Worm (Caenorhabditis elegans) whole organism, L1 larva: Measurements from ENCODE around the gene R08C7.11.

Experiments used
- C16A3.4 ChIP-seq: fragments of 150-350 bp; optimal IDR thresholded peaks from 2 replicates; lab custom pipeline; 2014; ENCODE audit warnings: missing biosample characterization, missing genetic modification characterization
- C34B4.2 ChIP-seq: sonication (generic microtip); optimal IDR thresholded peaks from 2 replicates; lab custom pipeline; 2017; ENCODE audit warnings: mild to moderate bottlenecking, missing genetic modification characterization, missing compliant biosample characterization
- alr-1 ChIP-seq: fragments of 200-800 bp; sonication (Bioruptor generic); optimal IDR thresholded peaks from 2 replicates; lab custom pipeline; 2018; ENCODE audit warnings: borderline replicate concordance, mild to moderate bottlenecking, missing genetic modification characterization, missing compliant biosample characterization
- aly-2 ChIP-seq: fragments of 150-350 bp; optimal IDR thresholded peaks from 2 replicates; lab custom pipeline; 2014; ENCODE audit warnings: missing biosample characterization, missing genetic modification characterization
- ama-1 ChIP-seq: fragments of 150-350 bp; optimal IDR thresholded peaks from 2 replicates; lab custom pipeline; 2014
- ceh-8 ChIP-seq: fragments of 200-800 bp; sonication (Bioruptor generic); optimal IDR thresholded peaks from 2 replicates; lab custom pipeline; 2018; ENCODE audit warnings: mild to moderate bottlenecking, missing genetic modification characterization, moderate library complexity, missing compliant biosample characterization
- ceh-82 ChIP-seq, 3 experiments: fragments of 150-350 bp in 1 of 3; sonication (generic microtip) in 2 of 3; optimal IDR thresholded peaks; 2 replicates each; lab custom pipeline; 2014 to 2017; ENCODE audit warnings: missing biosample characterization in 3 of 3, missing genetic modification characterization in 3 of 3
- ces-1 ChIP-seq: fragments of 150-350 bp; optimal IDR thresholded peaks from 2 replicates; lab custom pipeline; 2014; ENCODE audit warnings: missing biosample characterization, missing genetic modification reagents, missing genetic modification characterization
- dpl-1 ChIP-seq, 3 experiments: fragments of 150-350 bp in 2 of 3; sonication (generic microtip) in 1 of 3; optimal IDR thresholded peaks; 2 replicates each; lab custom pipeline; 2014 to 2017; ENCODE audit warnings: missing biosample characterization in 3 of 3, missing genetic modification characterization in 3 of 3, missing genetic modification reagents in 3 of 3
- dsc-1 ChIP-seq: sonication (generic microtip); optimal IDR thresholded peaks from 2 replicates; lab custom pipeline; 2016; ENCODE audit warnings: mild to moderate bottlenecking, missing genetic modification characterization, missing compliant biosample characterization
- efl-1 ChIP-seq, 4 experiments: fragments of 150-350 bp; optimal IDR thresholded peaks in 3 of 4; peaks in 1 of 4; 1 replicate in 1 of 4; 2 replicates in 3 of 4; lab custom pipeline; 2014; ENCODE audit warnings: missing biosample characterization in 2 of 4, missing genetic modification characterization in 2 of 4, missing genetic modification reagents in 2 of 4
- egl-13 ChIP-seq: sonication (generic microtip); optimal IDR thresholded peaks from 2 replicates; lab custom pipeline; 2016; ENCODE audit warnings: missing genotype, missing genetic modification reagents, missing genetic modification characterization, missing compliant biosample characterization
- egl-27 ChIP-seq, 2 experiments: fragments of 150-350 bp in 1 of 2; sonication (generic microtip); optimal IDR thresholded peaks; 3 replicates each; lab custom pipeline; 2017 to 2018; ENCODE audit warnings: missing biosample characterization in 2 of 2, missing genetic modification characterization in 2 of 2, missing genetic modification reagents in 2 of 2
- elt-2 ChIP-seq: sonication (generic microtip); optimal IDR thresholded peaks from 2 replicates; lab custom pipeline; 2016; ENCODE audit warnings: missing genetic modification characterization, mild to moderate bottlenecking, inconsistent platforms, missing compliant biosample characterization, missing genetic modification reagents
- fkh-4 ChIP-seq: sonication (generic microtip); optimal IDR thresholded peaks from 2 replicates; lab custom pipeline; 2016; ENCODE audit warnings: missing compliant biosample characterization, missing genetic modification characterization, borderline replicate concordance
- fkh-8 ChIP-seq: sonication (generic microtip); optimal IDR thresholded peaks from 2 replicates; lab custom pipeline; 2016; ENCODE audit warnings: mild to moderate bottlenecking, missing genetic modification characterization, missing compliant biosample characterization
- grh-1 ChIP-seq: fragments of 200-800 bp; sonication (Bioruptor generic); IDR thresholded peaks from 2 replicates; pipeline ENCODE4 v1.3.6; 2022; ENCODE audit warnings: missing genetic modification reagents, missing genetic modification characterization, missing compliant biosample characterization
- hlh-4 ChIP-seq: sonication (generic microtip); optimal IDR thresholded peaks from 2 replicates; lab custom pipeline; 2016; ENCODE audit warnings: mild to moderate bottlenecking, missing genetic modification characterization, missing compliant biosample characterization
- hpl-2 ChIP-seq: fragments of 150-350 bp; optimal IDR thresholded peaks from 2 replicates; lab custom pipeline; 2014; ENCODE audit warnings: missing biosample characterization, missing genetic modification reagents, missing genetic modification characterization
- isw-1 ChIP-seq: fragments of 200-800 bp; sonication (Bioruptor generic); IDR thresholded peaks from 2 replicates; pipeline ENCODE4 v1.3.6; 2022; ENCODE audit warnings: missing genetic modification characterization, missing compliant biosample characterization
- jun-1 ChIP-seq: fragments of 150-350 bp; optimal IDR thresholded peaks from 2 replicates; lab custom pipeline; 2014; ENCODE audit warnings: missing biosample characterization, missing genetic modification reagents, missing genetic modification characterization
- lin-14 ChIP-seq: fragments of 200-800 bp; sonication (Bioruptor generic); optimal IDR thresholded peaks from 2 replicates; lab custom pipeline; 2018; ENCODE audit warnings: mild to moderate bottlenecking, missing genetic modification characterization, moderate library complexity, missing compliant biosample characterization
- lin-15B ChIP-seq: fragments of 150-350 bp; sonication (generic microtip); optimal IDR thresholded peaks from 3 replicates; lab custom pipeline; 2014; ENCODE audit warnings: missing biosample characterization, missing genetic modification characterization
- lin-35 ChIP-seq, 2 experiments: fragments of 150-350 bp; optimal IDR thresholded peaks; 2 replicates each; lab custom pipeline; 2014; ENCODE audit warnings: missing biosample characterization in 2 of 2, missing genetic modification characterization in 2 of 2, missing genetic modification reagents in 2 of 2
- lir-3 ChIP-seq: sonication (generic microtip); optimal IDR thresholded peaks from 2 replicates; lab custom pipeline; 2016; ENCODE audit warnings: mild to moderate bottlenecking, missing genetic modification characterization, moderate library complexity, missing compliant biosample characterization; ENCODE audit not compliant: poor library complexity
- lsy-2 ChIP-seq, 2 experiments: fragments of 150-350 bp; optimal IDR thresholded peaks; 2 replicates each; lab custom pipeline; 2014; ENCODE audit warnings: missing biosample characterization in 2 of 2, missing genetic modification characterization in 2 of 2
- mab-9 ChIP-seq: fragments of 200-800 bp; sonication (Bioruptor generic); IDR thresholded peaks from 2 replicates; pipeline ENCODE4 v1.3.6; 2022; ENCODE audit warnings: missing genetic modification reagents, missing genetic modification characterization, missing compliant biosample characterization
- nhr-12 ChIP-seq: sonication (generic microtip); optimal IDR thresholded peaks from 2 replicates; lab custom pipeline; 2017; ENCODE audit warnings: missing biosample characterization, missing genetic modification characterization
- nhr-19 ChIP-seq: fragments of 200-800 bp; sonication (Bioruptor generic); conservative IDR thresholded peaks from 2 replicates; pipeline ENCODE4 v1.3.6; 2022; ENCODE audit warnings: missing genetic modification characterization, missing compliant biosample characterization
- nhr-20 ChIP-seq: sonication (generic microtip); optimal IDR thresholded peaks from 2 replicates; lab custom pipeline; 2016; ENCODE audit warnings: mild to moderate bottlenecking, missing genetic modification characterization, missing compliant biosample characterization
- nhr-237 ChIP-seq: fragments of 150-350 bp; optimal IDR thresholded peaks from 2 replicates; lab custom pipeline; 2014; ENCODE audit warnings: missing biosample characterization, missing genetic modification characterization
- nhr-28 ChIP-seq: fragments of 150-350 bp; optimal IDR thresholded peaks from 2 replicates; lab custom pipeline; 2014; ENCODE audit warnings: missing biosample characterization, missing genetic modification characterization
- nhr-47 ChIP-seq: sonication (generic microtip); optimal IDR thresholded peaks from 2 replicates; lab custom pipeline; 2016; ENCODE audit warnings: mild to moderate bottlenecking, missing genetic modification characterization, moderate library complexity, missing compliant biosample characterization
- nhr-71 ChIP-seq: sonication (generic microtip); optimal IDR thresholded peaks from 2 replicates; lab custom pipeline; 2016; ENCODE audit warnings: mild to moderate bottlenecking, missing genetic modification characterization, moderate library complexity, missing compliant biosample characterization
- nhr-90 ChIP-seq: sonication (generic microtip); optimal IDR thresholded peaks from 2 replicates; lab custom pipeline; 2016; ENCODE audit warnings: mild to moderate bottlenecking, missing genetic modification characterization, missing compliant biosample characterization; ENCODE audit not compliant: poor library complexity
- pag-3 ChIP-seq: sonication (generic microtip); optimal IDR thresholded peaks from 2 replicates; lab custom pipeline; 2017; ENCODE audit warnings: missing genetic modification characterization, mild to moderate bottlenecking, missing compliant biosample characterization, antibody characterized with exemption, borderline replicate concordance; ENCODE audit not compliant: insufficient read depth
- pax-3 ChIP-seq: fragments of 200-800 bp; sonication (Bioruptor generic); optimal IDR thresholded peaks from 2 replicates; lab custom pipeline; 2018; ENCODE audit warnings: mild to moderate bottlenecking, missing genetic modification characterization, moderate library complexity, missing compliant biosample characterization
- pqm-1 ChIP-seq: sonication (generic microtip); optimal IDR thresholded peaks from 3 replicates; lab custom pipeline; 2017; ENCODE audit warnings: missing biosample characterization, missing genetic modification characterization
- skn-1 ChIP-seq: fragments of 150-350 bp; optimal IDR thresholded peaks from 2 replicates; lab custom pipeline; 2014; ENCODE audit warnings: missing biosample characterization, missing genetic modification characterization
- snpc-4 ChIP-seq: fragments of 150-350 bp; optimal IDR thresholded peaks from 2 replicates; lab custom pipeline; 2014; ENCODE audit warnings: missing biosample characterization, missing genetic modification characterization
- swsn-7 ChIP-seq: sonication (generic microtip); optimal IDR thresholded peaks from 2 replicates; lab custom pipeline; 2016; ENCODE audit warnings: missing genetic modification characterization, missing compliant biosample characterization
- tlp-1 ChIP-seq: fragments of 150-350 bp; optimal IDR thresholded peaks from 2 replicates; lab custom pipeline; 2014; ENCODE audit warnings: missing biosample characterization, missing genetic modification characterization
- unc-130 ChIP-seq: fragments of 150-350 bp; optimal IDR thresholded peaks from 2 replicates; lab custom pipeline; 2017; ENCODE audit warnings: missing biosample characterization, missing genetic modification characterization, inconsistent platforms
- unc-86 ChIP-seq: sonication (generic microtip); optimal IDR thresholded peaks from 2 replicates; lab custom pipeline; 2016; ENCODE audit warnings: missing genetic modification characterization, missing compliant biosample characterization
- xbp-1 ChIP-seq: sonication (generic microtip); optimal IDR thresholded peaks from 2 replicates; lab custom pipeline; 2016; ENCODE audit warnings: missing genetic modification characterization, missing compliant biosample characterization
- zip-4 ChIP-seq: fragments of 200-800 bp; sonication (Bioruptor generic); optimal IDR thresholded peaks from 2 replicates; lab custom pipeline; 2018; ENCODE audit warnings: mild to moderate bottlenecking, missing genetic modification characterization, moderate library complexity, missing compliant biosample characterization
- ztf-11 ChIP-seq, 2 experiments: sonication (generic microtip); optimal IDR thresholded peaks; 2 replicates each; lab custom pipeline; 2016 to 2017; ENCODE audit warnings: missing genetic modification characterization in 2 of 2, missing biosample characterization in 1 of 2, missing compliant biosample characterization in 1 of 2
- ztf-4 ChIP-seq: fragments of 150-350 bp; optimal IDR thresholded peaks from 2 replicates; lab custom pipeline; 2014; ENCODE audit warnings: missing biosample characterization, missing genetic modification characterization

Gene R08C7.11

DNA sequence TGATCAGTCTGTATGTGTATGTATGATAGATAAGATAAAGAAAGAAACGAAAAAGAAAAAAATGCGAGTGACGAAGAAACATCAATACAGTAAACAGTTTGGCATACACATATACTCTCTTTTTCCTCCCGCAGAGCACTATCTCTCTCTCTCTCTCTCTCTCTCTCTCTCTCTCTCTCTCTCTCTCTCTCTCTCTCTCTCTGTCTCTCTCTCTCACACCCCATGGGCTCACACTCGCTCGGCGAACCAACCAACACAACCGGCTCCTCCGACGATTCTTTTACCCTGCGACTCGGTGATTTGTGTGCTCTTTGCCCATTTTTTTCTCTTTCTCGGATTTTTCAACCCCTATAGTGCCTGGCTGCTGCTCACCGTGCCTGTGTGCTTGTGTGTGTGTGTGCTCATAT is 47.7 kb downstream of the R08C7.11 start (continued):
- TF ChIP-seq unc-130 (tag; lab: Kevin White, UChicago) (no peak), dsc-1 (no peak), aly-2 (tag; lab: Kevin White, UChicago) (no peak), nhr-237 (no peak), jun-1 (tag; lab: Kevin White, UChicago) (peak; percentile 62), zip-4 (GFP tag; lab: Kevin White, UChicago) (peak; percentile 12), egl-27 (tag; optimal IDR thresholded peaks at IDR 0.05; lab: Kevin White, UChicago) (no peak), C34B4.2 (tag; lab: Kevin White, UChicago) (peak; percentile 48), unc-86 (no peak), isw-1 (GFP tag; lab: Robert Waterston, UW) (no peak), dpl-1 (GFP tag; optimal IDR thresholded peaks at IDR 0.05; lab: Kevin White, UChicago) (peak in 1 of 3 experiments; percentile 3), nhr-19 (GFP tag; lab: Robert Waterston, UW) (peak; percentile 64), lin-35 (GFP tag; optimal IDR thresholded peaks at IDR 0.05; lab: Kevin White, UChicago) (peak in 1 of 2 experiments; percentile 24), nhr-28 (tag; lab: Kevin White, UChicago) (no peak), swsn-7 (tag; lab: Kevin White, UChicago) (peak; percentile 43), ceh-8 (no peak), ztf-11 (tag; optimal IDR thresholded peaks at IDR 0.05; lab: Kevin White, UChicago) (no peak), C16A3.4 (tag; lab: Kevin White, UChicago) (peak; percentile 3), nhr-20 (tag; lab: Kevin White, UChicago) (peak; percentile 53), egl-13 (tag; lab: Kevin White, UChicago) (no peak), lin-14 (GFP tag; lab: Kevin White, UChicago) (peak; percentile 67), nhr-47 (tag; lab: Kevin White, UChicago) (peak; percentile 32), nhr-12 (tag; lab: Kevin White, UChicago) (no peak), mab-9 (GFP tag; lab: Robert Waterston, UW) (no peak), ztf-4 (no peak)

DNA sequence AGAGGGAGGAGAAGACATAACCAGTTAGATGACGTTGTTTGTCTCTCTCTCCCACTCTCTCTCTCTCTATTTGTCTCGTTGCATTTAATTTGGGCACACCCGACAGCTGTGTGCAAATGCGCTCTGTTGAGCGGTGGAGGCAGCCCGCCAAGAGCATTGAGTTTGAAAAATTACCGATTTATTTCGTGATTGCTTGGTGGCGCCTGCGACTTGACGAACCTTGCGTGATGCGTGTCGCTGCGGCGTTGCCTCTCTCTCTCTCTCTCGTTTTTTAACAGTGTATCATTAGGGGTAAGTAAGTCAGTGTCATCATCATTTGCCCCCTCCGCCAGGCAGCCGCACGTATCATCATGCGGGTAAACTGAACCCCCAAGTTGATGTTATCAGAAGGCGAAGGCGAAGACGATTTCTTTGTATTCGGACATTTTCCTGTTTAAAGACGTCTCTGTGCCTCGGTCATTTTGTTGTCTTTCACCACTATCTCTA is 48.6 kb downstream of the R08C7.11 start:
- peak; percentile 83 for TF ChIP-seq fkh-8 (tag; lab: Kevin White, UChicago)
- TF ChIP-seq ztf-4: no peak
- peak; percentile 64 for TF ChIP-seq isw-1 (GFP tag; lab: Robert Waterston, UW)
- no peak for TF ChIP-seq nhr-12 (tag; lab: Kevin White, UChicago)
- TF ChIP-seq ceh-82 (tag; optimal IDR thresholded peaks at IDR 0.05; lab: Kevin White, UChicago): peak; percentile 16 to 77 (median 61)
- no peak for TF ChIP-seq hpl-2 (GFP tag; lab: Kevin White, UChicago)
- TF ChIP-seq pqm-1 (tag; lab: Kevin White, UChicago): peak; percentile 66
- TF ChIP-seq alr-1 (tag; lab: Kevin White, UChicago): no peak
- peak; percentile 46 for TF ChIP-seq skn-1 (tag; lab: Kevin White, UChicago)
- no peak for TF ChIP-seq fkh-4 (tag; lab: Kevin White, UChicago)
- peak; percentile 87 for TF ChIP-seq nhr-71
- peak; percentile 37 for TF ChIP-seq aly-2 (tag; lab: Kevin White, UChicago)
- TF ChIP-seq egl-27 (tag; optimal IDR thresholded peaks at IDR 0.05; lab: Kevin White, UChicago): peak in 1 of 2 experiments; percentile 58
- TF ChIP-seq zip-4 (GFP tag; lab: Kevin White, UChicago): no peak
- peak; percentile 42 for TF ChIP-seq nhr-90 (tag; lab: Kevin White, UChicago)
- TF ChIP-seq hlh-4: no peak
- TF ChIP-seq nhr-28 (tag; lab: Kevin White, UChicago): no peak
- TF ChIP-seq snpc-4 (tag; lab: Kevin White, UChicago): peak; percentile 26
- peak; percentile 27 for TF ChIP-seq ama-1
- peak; percentile 41 for TF ChIP-seq lir-3
- peak; percentile 64 for TF ChIP-seq elt-2 (tag; lab: Kevin White, UChicago)
- TF ChIP-seq pag-3 (tag; lab: Kevin White, UChicago): no peak
- TF ChIP-seq swsn-7 (tag; lab: Kevin White, UChicago): peak; percentile 76
- no peak for TF ChIP-seq pax-3 (tag; lab: Kevin White, UChicago)
- peak; percentile 66; the same call in 1 of the 2 replicates for TF ChIP-seq grh-1 (GFP tag; lab: Robert Waterston, UW)
- peak; percentile 71 to 82 for TF ChIP-seq efl-1 (optimal IDR thresholded peaks at IDR 0.05; lab: Kevin White, UChicago)
- TF ChIP-seq efl-1 (GFP tag; optimal IDR thresholded peaks at IDR 0.05 in 1 of 2; lab: Kevin White, UChicago): peak; percentile 76 to 97
- peak; percentile 73 for TF ChIP-seq lin-15B (tag; lab: Kevin White, UChicago)
- TF ChIP-seq lin-14 (GFP tag; lab: Kevin White, UChicago): peak; percentile 92
- peak; percentile 47 to 79 for TF ChIP-seq lsy-2 (tag; optimal IDR thresholded peaks at IDR 0.05; lab: Kevin White, UChicago)
- TF ChIP-seq xbp-1 (tag; lab: Kevin White, UChicago): peak; percentile 78
- TF ChIP-seq nhr-19 (GFP tag; lab: Robert Waterston, UW): peak; percentile 55
- peak; percentile 30 for TF ChIP-seq dsc-1
- TF ChIP-seq tlp-1 (tag; lab: Kevin White, UChicago): no peak
- TF ChIP-seq ces-1 (GFP tag; lab: Kevin White, UChicago): no peak
